Worm (Caenorhabditis elegans): ENCODE results near the gene symk-1.

The symk-1 gene

ce11 chrV:8599192-8599591 lies 29.1 kb downstream of the symk-1 start, which contains the start of gene F41E6.7:
Gene F41E6.7 (minus strand): TSS chrV:8599292.
- no peak for TF ChIP-seq nhr-23 (tag; optimal IDR thresholded peaks at IDR 0.05)
- TF ChIP-seq egl-27 (tag; optimal IDR thresholded peaks at IDR 0.05): no peak
- TF ChIP-seq nhr-12 (tag; optimal IDR thresholded peaks at IDR 0.05): no peak
- no peak for TF ChIP-seq ceh-82 (tag; optimal IDR thresholded peaks at IDR 0.05)
- no peak for TF ChIP-seq nhr-43 (tag; optimal IDR thresholded peaks at IDR 0.05; ENCODE audit: poor library complexity, severe bottlenecking)
- no peak for TF ChIP-seq unc-39 (tag; optimal IDR thresholded peaks at IDR 0.05)
- no peak for TF ChIP-seq tbx-2 (tag; optimal IDR thresholded peaks at IDR 0.05)
- TF ChIP-seq jun-1 (tag; optimal IDR thresholded peaks at IDR 0.05): no peak
- TF ChIP-seq fos-1 (tag; optimal IDR thresholded peaks at IDR 0.05): no peak
- TF ChIP-seq eor-1 (tag; optimal IDR thresholded peaks at IDR 0.05): no peak
- no peak for TF ChIP-seq nhr-25 (tag; optimal IDR thresholded peaks at IDR 0.05)
- no peak for TF ChIP-seq ZK546.5 (tag; optimal IDR thresholded peaks at IDR 0.05)
- TF ChIP-seq ceh-28 (tag; optimal IDR thresholded peaks at IDR 0.05): no peak
- no peak for TF ChIP-seq nhr-76 (tag; optimal IDR thresholded peaks at IDR 0.05)
- no peak for TF ChIP-seq snpc-4 (tag; optimal IDR thresholded peaks at IDR 0.05)
- no peak for TF ChIP-seq egl-5 (tag; optimal IDR thresholded peaks at IDR 0.05)
- no peak for TF ChIP-seq elt-2 (tag; optimal IDR thresholded peaks at IDR 0.05)
- TF ChIP-seq skn-1 (tag; optimal IDR thresholded peaks at IDR 0.05): no peak
- no peak for TF ChIP-seq ama-1 (optimal IDR thresholded peaks at IDR 0.05)

- no peak for TF ChIP-seq ZK546.5 (tag; optimal IDR thresholded peaks at IDR 0.05)
- TF ChIP-seq skn-1 (tag; optimal IDR thresholded peaks at IDR 0.05): no peak
- no peak for TF ChIP-seq R02D3.7 (tag; optimal IDR thresholded peaks at IDR 0.05)
- TF ChIP-seq unc-39 (tag; optimal IDR thresholded peaks at IDR 0.05): no peak
Observed at ce11 chrV:8599957-8600356, 29.8 kb downstream of the symk-1 start.

- TF ChIP-seq elt-3 (tag; optimal IDR thresholded peaks at IDR 0.05) (no peak), mdl-1 (tag; optimal IDR thresholded peaks at IDR 0.05) (no peak), ceh-82 (tag; optimal IDR thresholded peaks at IDR 0.05) (no peak), ceh-28 (tag; optimal IDR thresholded peaks at IDR 0.05) (no peak), hmg-11 (tag; optimal IDR thresholded peaks at IDR 0.05) (no peak), nhr-28 (tag; optimal IDR thresholded peaks at IDR 0.05) (no peak), pha-4 (tag; optimal IDR thresholded peaks at IDR 0.05) (no peak), ztf-11 (tag; optimal IDR thresholded peaks at IDR 0.05) (no peak), nhr-76 (tag; optimal IDR thresholded peaks at IDR 0.05) (no peak), daf-12 (tag; optimal IDR thresholded peaks at IDR 0.05) (no peak), unc-39 (tag; optimal IDR thresholded peaks at IDR 0.05) (no peak)
Observed at ce11 chrV:8601420-8601819, 31.3 kb downstream of the symk-1 start, which contains the start of gene F41E6.8. Gene F41E6.8 (minus strand): TSS chrV:8601520.

ce11 chrV:8602638-8603037 lies 32.5 kb downstream of the symk-1 start, which contains the start of gene F41E6.15:
Gene F41E6.15 (minus strand): TSS chrV:8602738.
- no peak for TF ChIP-seq fkh-10 (GFP tag; optimal IDR thresholded peaks at IDR 0.05)
- no peak for TF ChIP-seq nhr-12 (tag; optimal IDR thresholded peaks at IDR 0.05)
- TF ChIP-seq daf-12 (tag; optimal IDR thresholded peaks at IDR 0.05): no peak
- no peak for TF ChIP-seq R02D3.7 (tag; optimal IDR thresholded peaks at IDR 0.05)
- TF ChIP-seq nhr-28 (tag; optimal IDR thresholded peaks at IDR 0.05): no peak
- TF ChIP-seq ZK546.5 (tag; optimal IDR thresholded peaks at IDR 0.05): no peak
- no peak for TF ChIP-seq ceh-16 (tag; optimal IDR thresholded peaks at IDR 0.05)
- TF ChIP-seq snpc-4 (tag; optimal IDR thresholded peaks at IDR 0.05): no peak
- no peak for TF ChIP-seq nhr-67 (tag; optimal IDR thresholded peaks at IDR 0.05)

ce11 chrV:8603272-8603671 lies 33.2 kb downstream of the symk-1 start, which contains the start of gene F41E6.5:
Gene F41E6.5 (plus strand): TSS chrV:8603480.
- TF ChIP-seq jun-1 (tag; optimal IDR thresholded peaks at IDR 0.05) (peak; percentile 4), hmg-11 (tag; optimal IDR thresholded peaks at IDR 0.05) (no peak), pqm-1 (tag; optimal IDR thresholded peaks at IDR 0.05) (peak; percentile 82), elt-2 (tag; optimal IDR thresholded peaks at IDR 0.05) (peak; percentile 77), pha-4 (tag; optimal IDR thresholded peaks at IDR 0.05) (peak; percentile 53)

ce11 chrV:8606099-8606696 lies 36.1 kb downstream of the symk-1 start, which contains the start of gene vps-60:
Gene vps-60 (minus strand): TSS chrV:8606128.
- TF ChIP-seq pqm-1 (tag; optimal IDR thresholded peaks at IDR 0.05) (peak; percentile 94), nhr-11 (tag; optimal IDR thresholded peaks at IDR 0.05) (peak; percentile 72), fkh-10 (GFP tag; optimal IDR thresholded peaks at IDR 0.05) (peak; percentile 84), zag-1 (tag; optimal IDR thresholded peaks at IDR 0.05) (no peak), elt-3 (tag; optimal IDR thresholded peaks at IDR 0.05) (peak in 1 of 3 experiments; percentile 80), skn-1 (tag; optimal IDR thresholded peaks at IDR 0.05) (peak; percentile 57), ama-1 (optimal IDR thresholded peaks at IDR 0.05) (peak; percentile 86), aly-2 (tag; optimal IDR thresholded peaks at IDR 0.05) (no peak), fos-1 (tag; optimal IDR thresholded peaks at IDR 0.05) (peak; percentile 94), ZK546.5 (tag; optimal IDR thresholded peaks at IDR 0.05) (no peak), jun-1 (tag; optimal IDR thresholded peaks at IDR 0.05) (peak; percentile 95), lsy-12 (tag; optimal IDR thresholded peaks at IDR 0.05) (peak; percentile 59), tbx-2 (tag; optimal IDR thresholded peaks at IDR 0.05) (peak; percentile 61), lin-39 (tag; optimal IDR thresholded peaks at IDR 0.05) (peak; percentile 93), egl-5 (tag; optimal IDR thresholded peaks at IDR 0.05) (peak; percentile 89), hmg-11 (tag; optimal IDR thresholded peaks at IDR 0.05) (peak; percentile 93), nhr-25 (tag; optimal IDR thresholded peaks at IDR 0.05) (peak; percentile 93), ceh-28 (tag; optimal IDR thresholded peaks at IDR 0.05) (peak; percentile 87), sea-2 (GFP tag; optimal IDR thresholded peaks at IDR 0.05) (no peak), R02D3.7 (tag; optimal IDR thresholded peaks at IDR 0.05) (peak; percentile 59), unc-62 (GFP tag; optimal IDR thresholded peaks at IDR 0.05) (peak; percentile 11), eor-1 (tag; optimal IDR thresholded peaks at IDR 0.05) (no peak), mml-1 (tag; optimal IDR thresholded peaks at IDR 0.05) (no peak), pha-4 (tag; optimal IDR thresholded peaks at IDR 0.05) (peak; percentile 98)
